Fruit fly (Drosophila melanogaster) whole organism, adult: Measurements from ENCODE around the gene CG14377.

ENCODE experiments used
- CG11617 ChIP-seq: fragments of 200-800 bp; sonication (Bioruptor generic); optimal IDR thresholded peaks from 2 replicates; lab custom pipeline; 2017; ENCODE audit warnings: mild to moderate bottlenecking, missing biosample characterization, missing genetic modification reagents, missing genetic modification characterization
- CG12768 ChIP-seq: fragments of 200-800 bp; sonication (Bioruptor generic); optimal IDR thresholded peaks from 2 replicates; lab custom pipeline; 2017; ENCODE audit warnings: missing biosample characterization, missing genetic modification characterization, mild to moderate bottlenecking, moderate library complexity, missing genetic modification reagents
- CG5204 ChIP-seq: fragments of 200-800 bp; sonication (Bioruptor generic); optimal IDR thresholded peaks from 2 replicates; lab custom pipeline; 2016; ENCODE audit warnings: missing biosample characterization, missing genetic modification characterization
- CG7045 ChIP-seq: fragments of 200-800 bp; sonication (Bioruptor generic); optimal IDR thresholded peaks from 2 replicates; lab custom pipeline; 2017; ENCODE audit warnings: missing biosample characterization, mild to moderate bottlenecking, missing genetic modification characterization
- Mnt ChIP-seq: fragments of 200-800 bp; sonication (Bioruptor generic); optimal IDR thresholded peaks from 2 replicates; lab custom pipeline; 2016; ENCODE audit warnings: missing biosample characterization, mild to moderate bottlenecking, missing genetic modification characterization
- cic ChIP-seq: fragments of 200-800 bp; sonication (Bioruptor generic); optimal IDR thresholded peaks from 2 replicates; lab custom pipeline; 2017; ENCODE audit warnings: missing biosample characterization, mild to moderate bottlenecking, missing genetic modification characterization, moderate library complexity
- kay ChIP-seq: fragments of 200-800 bp; sonication (Bioruptor generic); peaks from one replicate; lab custom pipeline; 2016; ENCODE audit warnings: missing biosample characterization, missing genetic modification characterization, borderline replicate concordance
- toe ChIP-seq: fragments of 200-800 bp; sonication (Bioruptor generic); optimal IDR thresholded peaks from 2 replicates; lab custom pipeline; 2016; ENCODE audit warnings: missing biosample characterization, missing genetic modification characterization

DNA sequence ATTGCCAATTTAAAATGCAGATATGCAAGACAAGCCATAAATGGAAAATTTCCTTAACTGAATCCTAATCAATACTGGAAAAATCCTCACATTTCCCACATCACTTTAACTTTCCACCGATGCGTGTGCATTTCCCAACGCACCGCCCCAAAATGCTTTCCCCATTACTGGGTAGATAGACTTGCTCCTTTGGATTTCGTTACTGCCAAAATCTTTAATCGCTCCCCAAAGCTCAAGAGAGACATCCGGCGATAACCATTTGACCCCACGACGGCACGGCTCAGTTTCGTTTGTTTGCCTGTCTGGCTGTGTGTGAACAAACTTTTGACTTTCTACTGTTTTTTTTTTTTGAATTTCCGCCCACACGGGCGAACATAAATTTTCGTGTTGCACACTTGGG lies 7.1 kb upstream of the CG14377 start:
- TF ChIP-seq kay (GFP tag; lab: Kevin White, UChicago) (no peak), CG11617 (GFP tag; lab: Kevin White, UChicago) (no peak), CG12768 (GFP tag; lab: Kevin White, UChicago) (no peak), CG5204 (no peak), cic (GFP tag; lab: Kevin White, UChicago) (no peak), CG7045 (GFP tag; lab: Kevin White, UChicago) (no peak), toe (GFP tag; lab: Kevin White, UChicago) (no peak), Mnt (GFP tag; lab: Kevin White, UChicago) (no peak)
